Fruit fly (Drosophila melanogaster): ENCODE measurements around the gene CG33268.

CG33268 gene

DNA sequence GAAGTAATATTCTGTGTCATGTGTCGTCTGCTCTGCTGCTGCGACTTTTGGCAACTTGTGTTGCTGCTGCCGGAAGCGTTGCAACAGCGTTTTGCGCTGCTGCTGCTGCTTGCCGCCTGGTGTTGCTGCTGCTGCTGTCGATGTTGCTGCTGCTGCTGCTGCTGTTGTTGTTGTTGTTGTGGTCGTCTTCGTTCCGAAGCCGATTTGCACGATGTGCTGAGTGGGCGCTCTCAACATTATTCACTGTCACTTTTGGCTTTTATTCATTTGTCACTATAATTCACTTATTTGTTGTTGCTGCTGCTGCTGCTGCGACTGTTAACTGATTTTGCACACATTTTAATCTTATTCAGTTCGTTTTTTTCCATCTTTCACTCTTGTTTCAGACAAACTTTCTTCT is 48.6 kb downstream of the CG33268 start:
- no peak for TF ChIP-seq psq (GFP tag; optimal IDR thresholded peaks at IDR 0.05)
- peak; percentile 94 for TF ChIP-seq Dfd (GFP tag; optimal IDR thresholded peaks at IDR 0.05)

Measured in whole organism, wandering third instar larva.